Worm (Caenorhabditis elegans) whole organism, L1 larva: Measurements from ENCODE around the gene acs-6.

Experiments
- C16A3.4 ChIP-seq: fragments of 150-350 bp; optimal IDR thresholded peaks from 2 replicates; lab custom pipeline; 2014; ENCODE audit warnings: missing biosample characterization, missing genetic modification characterization
- F16B12.6 ChIP-seq: fragments of 150-350 bp; optimal IDR thresholded peaks from 2 replicates; lab custom pipeline; 2014; ENCODE audit warnings: missing biosample characterization, missing genetic modification characterization
- aly-2 ChIP-seq: fragments of 150-350 bp; optimal IDR thresholded peaks from 2 replicates; lab custom pipeline; 2014; ENCODE audit warnings: missing biosample characterization, missing genetic modification characterization
- blmp-1 ChIP-seq: fragments of 150-350 bp; optimal IDR thresholded peaks from 2 replicates; lab custom pipeline; 2014; ENCODE audit warnings: missing biosample characterization, missing genetic modification characterization
- ceh-88 ChIP-seq: fragments of 200-800 bp; sonication (Bioruptor generic); IDR thresholded peaks from 2 replicates; pipeline ENCODE4 v1.3.6; 2022; ENCODE audit warnings: missing genetic modification characterization, missing compliant biosample characterization
- ceh-90 ChIP-seq: sonication (generic microtip); optimal IDR thresholded peaks from 2 replicates; lab custom pipeline; 2016; ENCODE audit warnings: missing genetic modification characterization, missing compliant biosample characterization
- dsc-1 ChIP-seq: sonication (generic microtip); optimal IDR thresholded peaks from 2 replicates; lab custom pipeline; 2016; ENCODE audit warnings: mild to moderate bottlenecking, missing genetic modification characterization, missing compliant biosample characterization
- efl-1 ChIP-seq, 4 experiments: fragments of 150-350 bp; optimal IDR thresholded peaks in 3 of 4; peaks in 1 of 4; 1 replicate in 1 of 4; 2 replicates in 3 of 4; lab custom pipeline; 2014; ENCODE audit warnings: missing biosample characterization in 2 of 4, missing genetic modification characterization in 2 of 4, missing genetic modification reagents in 2 of 4
- efl-3 ChIP-seq: fragments of 200-800 bp; sonication (Bioruptor generic); optimal IDR thresholded peaks from 2 replicates; lab custom pipeline; 2018; ENCODE audit warnings: mild to moderate bottlenecking, missing genetic modification characterization, missing compliant biosample characterization
- egl-13 ChIP-seq: sonication (generic microtip); optimal IDR thresholded peaks from 2 replicates; lab custom pipeline; 2016; ENCODE audit warnings: missing genotype, missing genetic modification reagents, missing genetic modification characterization, missing compliant biosample characterization
- egl-27 ChIP-seq, 2 experiments: fragments of 150-350 bp in 1 of 2; sonication (generic microtip); optimal IDR thresholded peaks; 3 replicates each; lab custom pipeline; 2017 to 2018; ENCODE audit warnings: missing biosample characterization in 2 of 2, missing genetic modification characterization in 2 of 2, missing genetic modification reagents in 2 of 2
- elt-3 ChIP-seq, 6 experiments: fragments of 150-350 bp in 1 of 6; sonication (generic microtip); optimal IDR thresholded peaks; 2 replicates each; lab custom pipeline; 2017 to 2018; ENCODE audit warnings: missing biosample characterization in 6 of 6, missing genetic modification characterization in 6 of 6, inconsistent platforms in 1 of 6
- ets-5 ChIP-seq: fragments of 200-800 bp; sonication (Bioruptor generic); IDR thresholded peaks from 2 replicates; pipeline ENCODE4 v1.3.6; 2022; ENCODE audit warnings: missing genetic modification characterization, missing compliant biosample characterization
- grh-1 ChIP-seq: fragments of 200-800 bp; sonication (Bioruptor generic); IDR thresholded peaks from 2 replicates; pipeline ENCODE4 v1.3.6; 2022; ENCODE audit warnings: missing genetic modification reagents, missing genetic modification characterization, missing compliant biosample characterization
- hlh-17 ChIP-seq: fragments of 200-800 bp; sonication (Bioruptor generic); optimal IDR thresholded peaks from 2 replicates; lab custom pipeline; 2018; ENCODE audit warnings: missing genetic modification characterization, mild to moderate bottlenecking, missing compliant biosample characterization, moderate library complexity, borderline replicate concordance
- hlh-4 ChIP-seq: sonication (generic microtip); optimal IDR thresholded peaks from 2 replicates; lab custom pipeline; 2016; ENCODE audit warnings: mild to moderate bottlenecking, missing genetic modification characterization, missing compliant biosample characterization
- hpl-2 ChIP-seq: fragments of 150-350 bp; optimal IDR thresholded peaks from 2 replicates; lab custom pipeline; 2014; ENCODE audit warnings: missing biosample characterization, missing genetic modification reagents, missing genetic modification characterization
- lin-35 ChIP-seq, 2 experiments: fragments of 150-350 bp; optimal IDR thresholded peaks; 2 replicates each; lab custom pipeline; 2014; ENCODE audit warnings: missing biosample characterization in 2 of 2, missing genetic modification characterization in 2 of 2, missing genetic modification reagents in 2 of 2
- lir-3 ChIP-seq: sonication (generic microtip); optimal IDR thresholded peaks from 2 replicates; lab custom pipeline; 2016; ENCODE audit warnings: mild to moderate bottlenecking, missing genetic modification characterization, moderate library complexity, missing compliant biosample characterization; ENCODE audit not compliant: poor library complexity
- mab-9 ChIP-seq: fragments of 200-800 bp; sonication (Bioruptor generic); IDR thresholded peaks from 2 replicates; pipeline ENCODE4 v1.3.6; 2022; ENCODE audit warnings: missing genetic modification reagents, missing genetic modification characterization, missing compliant biosample characterization
- mep-1 ChIP-seq: fragments of 150-350 bp; optimal IDR thresholded peaks from 2 replicates; lab custom pipeline; 2014; ENCODE audit warnings: missing biosample characterization, missing genetic modification characterization
- nhr-11 ChIP-seq: fragments of 150-350 bp; optimal IDR thresholded peaks from 2 replicates; lab custom pipeline; 2014; ENCODE audit warnings: missing biosample characterization, missing genetic modification characterization
- nhr-12 ChIP-seq: sonication (generic microtip); optimal IDR thresholded peaks from 2 replicates; lab custom pipeline; 2017; ENCODE audit warnings: missing biosample characterization, missing genetic modification characterization
- nhr-19 ChIP-seq: fragments of 200-800 bp; sonication (Bioruptor generic); conservative IDR thresholded peaks from 2 replicates; pipeline ENCODE4 v1.3.6; 2022; ENCODE audit warnings: missing genetic modification characterization, missing compliant biosample characterization
- nhr-20 ChIP-seq: sonication (generic microtip); optimal IDR thresholded peaks from 2 replicates; lab custom pipeline; 2016; ENCODE audit warnings: mild to moderate bottlenecking, missing genetic modification characterization, missing compliant biosample characterization
- nhr-237 ChIP-seq: fragments of 150-350 bp; optimal IDR thresholded peaks from 2 replicates; lab custom pipeline; 2014; ENCODE audit warnings: missing biosample characterization, missing genetic modification characterization
- nhr-28 ChIP-seq: fragments of 150-350 bp; optimal IDR thresholded peaks from 2 replicates; lab custom pipeline; 2014; ENCODE audit warnings: missing biosample characterization, missing genetic modification characterization
- nhr-47 ChIP-seq: sonication (generic microtip); optimal IDR thresholded peaks from 2 replicates; lab custom pipeline; 2016; ENCODE audit warnings: mild to moderate bottlenecking, missing genetic modification characterization, moderate library complexity, missing compliant biosample characterization
- nhr-71 ChIP-seq: sonication (generic microtip); optimal IDR thresholded peaks from 2 replicates; lab custom pipeline; 2016; ENCODE audit warnings: mild to moderate bottlenecking, missing genetic modification characterization, moderate library complexity, missing compliant biosample characterization
- nhr-76 ChIP-seq: sonication (generic microtip); optimal IDR thresholded peaks from 2 replicates; lab custom pipeline; 2017; ENCODE audit warnings: missing biosample characterization, missing genetic modification characterization
- nhr-84 ChIP-seq: sonication (generic microtip); optimal IDR thresholded peaks from 2 replicates; lab custom pipeline; 2017; ENCODE audit warnings: missing biosample characterization, missing genetic modification characterization
- pag-3 ChIP-seq: sonication (generic microtip); optimal IDR thresholded peaks from 2 replicates; lab custom pipeline; 2017; ENCODE audit warnings: missing genetic modification characterization, mild to moderate bottlenecking, missing compliant biosample characterization, antibody characterized with exemption, borderline replicate concordance; ENCODE audit not compliant: insufficient read depth
- pqm-1 ChIP-seq: sonication (generic microtip); optimal IDR thresholded peaks from 3 replicates; lab custom pipeline; 2017; ENCODE audit warnings: missing biosample characterization, missing genetic modification characterization
- rnt-1 ChIP-seq: sonication (generic microtip); optimal IDR thresholded peaks from 2 replicates; lab custom pipeline; 2016; ENCODE audit warnings: mild to moderate bottlenecking, missing genetic modification characterization, moderate library complexity, missing compliant biosample characterization
- snpc-4 ChIP-seq: fragments of 150-350 bp; optimal IDR thresholded peaks from 2 replicates; lab custom pipeline; 2014; ENCODE audit warnings: missing biosample characterization, missing genetic modification characterization
- snu-23 ChIP-seq: sonication (generic microtip); optimal IDR thresholded peaks from 2 replicates; lab custom pipeline; 2016; ENCODE audit warnings: missing genetic modification characterization, missing compliant biosample characterization
- sptf-1 ChIP-seq: fragments of 150-350 bp; optimal IDR thresholded peaks from 2 replicates; lab custom pipeline; 2014; ENCODE audit warnings: missing biosample characterization, missing genetic modification characterization
- sup-37 ChIP-seq: fragments of 200-800 bp; sonication (Bioruptor generic); optimal IDR thresholded peaks from 2 replicates; lab custom pipeline; 2018; ENCODE audit warnings: mild to moderate bottlenecking, missing genetic modification characterization, missing compliant biosample characterization
- tbx-2 ChIP-seq: sonication (generic microtip); optimal IDR thresholded peaks from 2 replicates; lab custom pipeline; 2016; ENCODE audit warnings: missing genetic modification characterization, missing compliant biosample characterization
- unc-130 ChIP-seq: fragments of 150-350 bp; optimal IDR thresholded peaks from 2 replicates; lab custom pipeline; 2017; ENCODE audit warnings: missing biosample characterization, missing genetic modification characterization, inconsistent platforms
- unc-86 ChIP-seq: sonication (generic microtip); optimal IDR thresholded peaks from 2 replicates; lab custom pipeline; 2016; ENCODE audit warnings: missing genetic modification characterization, missing compliant biosample characterization
- unc-98 ChIP-seq: fragments of 200-800 bp; sonication (Bioruptor generic); IDR thresholded peaks from 2 replicates; pipeline ENCODE4 v1.3.6; 2022; ENCODE audit warnings: missing genetic modification characterization, missing compliant biosample characterization
- vab-15 ChIP-seq: sonication (generic microtip); optimal IDR thresholded peaks from 2 replicates; lab custom pipeline; 2017; ENCODE audit warnings: missing genotype, mild to moderate bottlenecking, missing genetic modification characterization, missing compliant biosample characterization
- xbp-1 ChIP-seq: sonication (generic microtip); optimal IDR thresholded peaks from 2 replicates; lab custom pipeline; 2016; ENCODE audit warnings: missing genetic modification characterization, missing compliant biosample characterization
- zag-1 ChIP-seq: fragments of 150-350 bp; optimal IDR thresholded peaks from 2 replicates; lab custom pipeline; 2014; ENCODE audit warnings: missing biosample characterization, missing genetic modification characterization
- zip-4 ChIP-seq: fragments of 200-800 bp; sonication (Bioruptor generic); optimal IDR thresholded peaks from 2 replicates; lab custom pipeline; 2018; ENCODE audit warnings: mild to moderate bottlenecking, missing genetic modification characterization, moderate library complexity, missing compliant biosample characterization
- ztf-11 ChIP-seq, 2 experiments: sonication (generic microtip); optimal IDR thresholded peaks; 2 replicates each; lab custom pipeline; 2016 to 2017; ENCODE audit warnings: missing genetic modification characterization in 2 of 2, missing biosample characterization in 1 of 2, missing compliant biosample characterization in 1 of 2

acs-6 gene

ce11 chrII:7061730-7062129 is at the start of gene acs-6:
Gene acs-6, plus strand, starts transcription at chrII:7062030.
- TF ChIP-seq nhr-19 (GFP tag; lab: Robert Waterston, UW) (no peak), sup-37 (GFP tag; lab: Kevin White, UChicago) (no peak), egl-27 (tag; optimal IDR thresholded peaks at IDR 0.05; lab: Kevin White, UChicago) (no peak), efl-1 (optimal IDR thresholded peaks at IDR 0.05; lab: Kevin White, UChicago) (no peak), efl-1 (GFP tag; optimal IDR thresholded peaks at IDR 0.05 in 1 of 2; lab: Kevin White, UChicago) (no peak), F16B12.6 (tag; lab: Kevin White, UChicago) (no peak), unc-130 (no peak), nhr-11 (tag; lab: Kevin White, UChicago) (no peak), mab-9 (GFP tag; lab: Robert Waterston, UW) (no peak), sptf-1 (no peak), nhr-237 (tag; lab: Kevin White, UChicago) (no peak), C16A3.4 (tag; lab: Kevin White, UChicago) (no peak), nhr-20 (tag; lab: Kevin White, UChicago) (no peak)

ce11 chrII:7012592-7012991 is 49.2 kb upstream of the acs-6 start, which contains the start of gene sqv-7:
Gene sqv-7, minus strand, starts transcription at chrII:7012692.
- no peak for TF ChIP-seq pqm-1
- TF ChIP-seq ets-5 (GFP tag; lab: Robert Waterston, UW) = no peak

- TF ChIP-seq zag-1 (tag; lab: Kevin White, UChicago) (no peak), tbx-2 (peak; percentile 68), ceh-88 (GFP tag; lab: Robert Waterston, UW) (peak; percentile 62), mep-1 (tag; lab: Kevin White, UChicago) (peak; percentile 60), egl-13 (tag; lab: Kevin White, UChicago) (peak; percentile 56), elt-3 (tag; optimal IDR thresholded peaks at IDR 0.05; lab: Kevin White, UChicago) (no peak), unc-86 (tag; lab: Kevin White, UChicago) (peak; percentile 58), rnt-1 (tag; lab: Kevin White, UChicago) (peak; percentile 60), nhr-47 (tag; lab: Kevin White, UChicago) (peak; percentile 80), lir-3 (peak; percentile 44), egl-27 (tag; optimal IDR thresholded peaks at IDR 0.05; lab: Kevin White, UChicago) (no peak), nhr-12 (tag; lab: Kevin White, UChicago) (no peak), blmp-1 (peak; percentile 14), ceh-90 (tag; lab: Kevin White, UChicago) (no peak), efl-3 (GFP tag; lab: Kevin White, UChicago) (no peak), aly-2 (tag; lab: Kevin White, UChicago) (no peak), nhr-71 (tag; lab: Kevin White, UChicago) (peak; percentile 84), grh-1 (GFP tag; lab: Robert Waterston, UW) (no peak), pag-3 (tag; lab: Kevin White, UChicago) (no peak), hlh-4 (tag; lab: Kevin White, UChicago) (no peak), hpl-2 (GFP tag; lab: Kevin White, UChicago) (no peak), nhr-84 (no peak), lin-35 (GFP tag; optimal IDR thresholded peaks at IDR 0.05; lab: Kevin White, UChicago) (peak; percentile 63 to 82), pqm-1 (no peak), dsc-1 (tag; lab: Kevin White, UChicago) (peak; percentile 70), zip-4 (GFP tag; lab: Kevin White, UChicago) (no peak), snpc-4 (tag; lab: Kevin White, UChicago) (peak; percentile 56), F16B12.6 (tag; lab: Kevin White, UChicago) (peak; percentile 58), xbp-1 (tag; lab: Kevin White, UChicago) (peak; percentile 76), vab-15 (tag; lab: Kevin White, UChicago) (no peak), hlh-17 (no peak), snu-23 (GFP tag; lab: Kevin White, UChicago) (peak; percentile 76), unc-130 (peak; percentile 33), nhr-76 (tag; lab: Kevin White, UChicago) (no peak), nhr-28 (tag; lab: Kevin White, UChicago) (no peak), nhr-20 (tag; lab: Kevin White, UChicago) (peak; percentile 72), ztf-11 (tag; optimal IDR thresholded peaks at IDR 0.05; lab: Kevin White, UChicago) (no peak), unc-98 (GFP tag; lab: Robert Waterston, UW) (no peak)
Measured at ce11 chrII:7022370-7023001, 39.3 kb upstream of the acs-6 start, which contains the start of the genes lst-6 and lst-5. Gene lst-6, minus strand, starts transcription at chrII:7022509. Gene lst-5, plus strand, starts transcription at chrII:7022913.
